Worm (Caenorhabditis elegans): ENCODE data around the gene nhr-114.

DNA sequence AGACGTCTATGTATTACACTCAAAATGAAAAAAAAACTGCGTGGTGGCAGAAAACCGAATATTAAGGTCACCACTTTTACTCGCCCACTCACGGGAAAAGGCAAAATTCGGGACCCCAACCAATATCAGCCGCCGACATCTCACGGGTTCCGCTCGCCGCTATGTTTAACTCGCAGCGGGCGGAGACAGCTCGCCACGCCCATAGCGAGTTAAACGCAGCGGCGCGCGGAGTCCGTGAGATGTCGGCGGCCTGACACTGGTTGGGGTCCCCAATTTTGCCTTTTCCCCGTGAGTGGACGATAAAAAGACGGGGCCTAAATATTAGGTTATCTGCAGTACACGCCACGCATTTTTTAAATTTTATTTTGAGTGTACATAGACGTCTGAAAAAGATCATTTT, 4.5 kb upstream of the nhr-114 start:
- TF ChIP-seq snpc-4 (tag; optimal IDR thresholded peaks at IDR 0.05): no peak
- no peak for TF ChIP-seq mab-5 (tag; optimal IDR thresholded peaks at IDR 0.05)
